Fruit fly (Drosophila melanogaster): ENCODE measurements around the gene Spase22-23.

Spase22-23 gene

DNA sequence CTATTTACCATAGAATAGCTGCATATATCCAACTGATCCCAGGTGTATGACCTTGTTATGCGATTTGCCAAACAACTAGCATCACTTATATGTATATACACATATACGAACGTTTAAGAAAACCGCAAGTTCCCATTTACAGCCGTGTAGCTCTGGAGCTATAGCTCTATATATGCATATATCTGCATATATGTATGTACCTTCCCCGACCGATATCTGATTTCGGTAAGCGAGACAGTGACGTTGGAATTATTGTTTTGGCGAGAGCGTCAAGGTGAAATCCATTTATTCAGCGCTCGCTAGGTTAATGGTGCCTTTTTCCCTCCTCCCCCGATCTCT, 30.2 kb upstream of the Spase22-23 start (continued):
- peak; percentile 64 for TF ChIP-seq Lhr (GFP tag; optimal IDR thresholded peaks at IDR 0.05)
- peak; percentile 1; the same call in 1 of the 3 replicates for TF ChIP-seq so (GFP tag; IDR thresholded peaks at IDR 0.05)
- no peak for TF ChIP-seq tx (GFP tag; optimal IDR thresholded peaks at IDR 0.05)
- peak; percentile 1; the same call in 1 of the 3 replicates for TF ChIP-seq CG3726 (GFP tag; IDR thresholded peaks at IDR 0.05)
- TF ChIP-seq bigmax (GFP tag; optimal IDR thresholded peaks at IDR 0.05) = no peak
- no peak for TF ChIP-seq abd-A (tag; optimal IDR thresholded peaks at IDR 0.05)

- TF ChIP-seq Lpt (GFP tag; optimal IDR thresholded peaks at IDR 0.05) (no peak), Nf-YC (tag; optimal IDR thresholded peaks at IDR 0.05) (peak; percentile 36), CG18262 (tag; optimal IDR thresholded peaks at IDR 0.05) (peak; percentile 91), CG10147 (GFP tag; optimal IDR thresholded peaks at IDR 0.05) (peak; percentile 89), CG31365 (tag; optimal IDR thresholded peaks at IDR 0.05) (peak; percentile 63), HmgZ (tag; optimal IDR thresholded peaks at IDR 0.05) (peak; percentile 91), bigmax (GFP tag; optimal IDR thresholded peaks at IDR 0.05) (peak; percentile 30), MTF-1 (GFP tag; optimal IDR thresholded peaks at IDR 0.05; ENCODE audit: borderline replicate concordance) (peak; percentile 85), CG1233 (GFP tag; optimal IDR thresholded peaks at IDR 0.05) (peak; percentile 88), sens (GFP tag) (peak; percentile 98), H15 (GFP tag; IDR thresholded peaks at IDR 0.05) (peak; percentile 85), Nf-YA (GFP tag; IDR thresholded peaks at IDR 0.05) (peak; percentile 73), CG3281 (GFP tag; optimal IDR thresholded peaks at IDR 0.05) (peak; percentile 90), CG12155 (GFP tag; optimal IDR thresholded peaks at IDR 0.05) (peak; percentile 91), CG7928 (GFP tag; optimal IDR thresholded peaks at IDR 0.05) (peak; percentile 40), CG15696 (tag; optimal IDR thresholded peaks at IDR 0.05) (peak; percentile 83), lab (GFP tag; optimal IDR thresholded peaks at IDR 0.05) (peak; percentile 95), usp (GFP tag; optimal IDR thresholded peaks at IDR 0.05) (no peak), tap (tag; optimal IDR thresholded peaks at IDR 0.05) (peak; percentile 89), jigr1 (GFP tag; IDR thresholded peaks at IDR 0.05) (peak; percentile 49; the same call in 2 of the 3 replicates), CG4707 (GFP tag; optimal IDR thresholded peaks at IDR 0.05) (peak; percentile 83), ac (GFP tag; optimal IDR thresholded peaks at IDR 0.05) (peak; percentile 78), grn (GFP tag; optimal IDR thresholded peaks at IDR 0.05) (peak; percentile 90), NC2β (GFP tag; optimal IDR thresholded peaks at IDR 0.05) (peak; percentile 89), sima (GFP tag; optimal IDR thresholded peaks at IDR 0.05) (peak; percentile 47), Chrac-16 (GFP tag; optimal IDR thresholded peaks at IDR 0.05) (peak; percentile 91), yki (optimal IDR thresholded peaks at IDR 0.05) (no peak), Hmr (GFP tag; optimal IDR thresholded peaks at IDR 0.05) (peak; percentile 92), CG7839 (tag; optimal IDR thresholded peaks at IDR 0.05) (peak; percentile 94), Dfd (GFP tag; optimal IDR thresholded peaks at IDR 0.05) (no peak), CG13624 (GFP tag; optimal IDR thresholded peaks at IDR 0.05) (peak; percentile 89), Jarid2 (GFP tag; optimal IDR thresholded peaks at IDR 0.05) (peak; percentile 45), h (optimal IDR thresholded peaks at IDR 0.05) (no peak), Abd-B (GFP tag; optimal IDR thresholded peaks at IDR 0.05) (peak; percentile 82), danr (GFP tag; IDR thresholded peaks at IDR 0.05) (peak; percentile 69), Ada2b (GFP tag; IDR thresholded peaks at IDR 0.05) (peak; percentile 86), Elba2 (GFP tag; optimal IDR thresholded peaks at IDR 0.05) (no peak), disco-r (GFP tag; optimal IDR thresholded peaks at IDR 0.05) (peak; percentile 81), tio (GFP tag; optimal IDR thresholded peaks at IDR 0.05) (peak; percentile 84), CG14710 (tag; optimal IDR thresholded peaks at IDR 0.05) (peak; percentile 83), bab2 (GFP tag; optimal IDR thresholded peaks at IDR 0.05) (peak; percentile 87), CG16863 (GFP tag; optimal IDR thresholded peaks at IDR 0.05) (peak; percentile 89), wdn (GFP tag; IDR thresholded peaks at IDR 0.05) (peak; percentile 90), CG15479 (GFP tag; optimal IDR thresholded peaks at IDR 0.05) (peak; percentile 48)
Observed at dm6 chr3R:24259278-24260040, 29.6 kb upstream of the Spase22-23 start.
